Worm (Caenorhabditis elegans) whole organism, L1 larva: ENCODE data around the gene klp-4.

Source experiments
- ceh-90 ChIP-seq: sonication (generic microtip); optimal IDR thresholded peaks from 2 replicates; lab custom pipeline; 2016; ENCODE audit warnings: missing genetic modification characterization, missing compliant biosample characterization
- elt-3 ChIP-seq, 6 experiments: fragments of 150-350 bp in 1 of 6; sonication (generic microtip); optimal IDR thresholded peaks; 2 replicates each; lab custom pipeline; 2017 to 2018; ENCODE audit warnings: missing biosample characterization in 6 of 6, missing genetic modification characterization in 6 of 6, inconsistent platforms in 1 of 6
- nhr-77 ChIP-seq: fragments of 150-350 bp; optimal IDR thresholded peaks from 2 replicates; lab custom pipeline; 2014; ENCODE audit warnings: missing biosample characterization, missing genetic modification characterization
- pax-3 ChIP-seq: fragments of 200-800 bp; sonication (Bioruptor generic); optimal IDR thresholded peaks from 2 replicates; lab custom pipeline; 2018; ENCODE audit warnings: mild to moderate bottlenecking, missing genetic modification characterization, moderate library complexity, missing compliant biosample characterization

DNA sequence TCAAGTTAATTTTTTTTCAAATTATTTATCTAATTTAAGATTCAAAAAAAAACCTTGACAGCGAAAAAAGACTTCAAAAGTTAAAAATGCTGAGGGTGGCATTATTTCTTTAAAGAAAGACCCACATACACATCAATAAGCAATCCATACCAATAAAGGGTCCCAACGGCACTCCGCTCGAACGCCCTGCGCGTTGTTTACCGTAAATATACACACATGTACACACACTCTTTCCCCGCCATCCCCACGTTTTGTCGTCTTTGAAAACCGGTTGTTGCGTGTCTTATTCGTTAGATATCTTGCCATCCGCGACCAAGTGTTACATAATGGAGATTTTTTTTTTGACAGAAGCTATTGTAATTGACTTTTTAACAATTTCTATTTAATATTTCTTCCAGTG is 19.0 kb downstream of the klp-4 start, which contains the start of gene gcc-1:
- TF ChIP-seq pax-3 (no peak), elt-3 (tag; optimal IDR thresholded peaks at IDR 0.05; lab: Kevin White, UChicago) (peak in 1 of 6 experiments; percentile 56), ceh-90 (tag; lab: Kevin White, UChicago) (no peak), nhr-77 (tag; lab: Kevin White, UChicago) (peak; percentile 2)
